Worm (Caenorhabditis elegans) whole organism, L3 larva: ENCODE results near the gene doxa-1.

Source experiments
- ZK546.5 ChIP-seq: sonication (generic microtip); optimal IDR thresholded peaks from 2 replicates; lab custom pipeline; 2017; ENCODE audit warnings: missing biosample characterization, missing genetic modification characterization
- aly-2 ChIP-seq: fragments of 150-350 bp; optimal IDR thresholded peaks from 2 replicates; lab custom pipeline; 2014; ENCODE audit warnings: missing biosample characterization, missing genetic modification characterization
- ama-1 ChIP-seq: fragments of 150-350 bp; optimal IDR thresholded peaks from 2 replicates; lab custom pipeline; 2018
- ceh-16 ChIP-seq: sonication (generic microtip); optimal IDR thresholded peaks from 2 replicates; lab custom pipeline; 2017; ENCODE audit warnings: missing biosample characterization, missing genetic modification characterization
- ceh-28 ChIP-seq: fragments of 150-350 bp; optimal IDR thresholded peaks from 2 replicates; lab custom pipeline; 2014; ENCODE audit warnings: missing biosample characterization, missing genetic modification reagents, missing genetic modification characterization
- ceh-82 ChIP-seq: fragments of 150-350 bp; optimal IDR thresholded peaks from 2 replicates; lab custom pipeline; 2014; ENCODE audit warnings: missing biosample characterization, missing genetic modification characterization
- ceh-9 ChIP-seq: sonication (generic microtip); optimal IDR thresholded peaks from 2 replicates; lab custom pipeline; 2018; ENCODE audit warnings: missing biosample characterization, missing genetic modification characterization
- daf-12 ChIP-seq: fragments of 150-350 bp; optimal IDR thresholded peaks from 2 replicates; lab custom pipeline; 2014; ENCODE audit warnings: missing biosample characterization, missing genetic modification reagents, missing genetic modification characterization
- egl-27 ChIP-seq: sonication (generic microtip); optimal IDR thresholded peaks from 4 replicates; lab custom pipeline; 2017; ENCODE audit warnings: missing biosample characterization, missing genetic modification reagents, missing genetic modification characterization
- elt-1 ChIP-seq: fragments of 150-350 bp; optimal IDR thresholded peaks from 2 replicates; lab custom pipeline; 2014; ENCODE audit warnings: missing biosample characterization, missing genetic modification characterization
- elt-2 ChIP-seq: sonication (generic microtip); optimal IDR thresholded peaks from 2 replicates; lab custom pipeline; 2016; ENCODE audit warnings: missing genetic modification reagents, mild to moderate bottlenecking, missing genetic modification characterization, missing compliant biosample characterization
- elt-3 ChIP-seq, 3 experiments: fragments of 150-350 bp in 1 of 3; sonication (generic microtip) in 2 of 3; optimal IDR thresholded peaks; 2 replicates in 2 of 3; 4 replicates in 1 of 3; lab custom pipeline; 2014 to 2017; ENCODE audit warnings: missing biosample characterization in 3 of 3, missing genetic modification characterization in 3 of 3
- eor-1 ChIP-seq, 2 experiments: fragments of 150-350 bp; optimal IDR thresholded peaks; 2 replicates each; lab custom pipeline; 2014 to 2018; ENCODE audit warnings: missing biosample characterization in 2 of 2, missing genetic modification characterization in 2 of 2
- fkh-10 ChIP-seq: sonication (generic microtip); optimal IDR thresholded peaks from 2 replicates; lab custom pipeline; 2017; ENCODE audit warnings: missing biosample characterization, missing genetic modification reagents, missing genetic modification characterization
- fos-1 ChIP-seq: fragments of 150-350 bp; optimal IDR thresholded peaks from 2 replicates; lab custom pipeline; 2014; ENCODE audit warnings: missing biosample characterization, missing genetic modification characterization
- hmg-11 ChIP-seq: sonication (generic microtip); optimal IDR thresholded peaks from 2 replicates; lab custom pipeline; 2016; ENCODE audit warnings: missing genetic modification characterization, missing compliant biosample characterization
- jun-1 ChIP-seq: fragments of 150-350 bp; optimal IDR thresholded peaks from 2 replicates; lab custom pipeline; 2014; ENCODE audit warnings: missing biosample characterization, missing genetic modification reagents, missing genetic modification characterization
- lin-15B ChIP-seq: fragments of 150-350 bp; optimal IDR thresholded peaks from 2 replicates; lab custom pipeline; 2014; ENCODE audit warnings: missing biosample characterization, missing genetic modification characterization
- lsy-12 ChIP-seq: sonication (generic microtip); optimal IDR thresholded peaks from 2 replicates; lab custom pipeline; 2016; ENCODE audit warnings: mild to moderate bottlenecking, missing genetic modification characterization, missing compliant biosample characterization
- mdl-1 ChIP-seq: fragments of 150-350 bp; optimal IDR thresholded peaks from 2 replicates; lab custom pipeline; 2014; ENCODE audit warnings: missing biosample characterization, missing genetic modification characterization
- mml-1 ChIP-seq: fragments of 150-350 bp; sonication (generic microtip); optimal IDR thresholded peaks from 3 replicates; lab custom pipeline; 2014; ENCODE audit warnings: missing biosample characterization, missing genetic modification characterization
- nfya-1 ChIP-seq: sonication (generic microtip); optimal IDR thresholded peaks from 2 replicates; lab custom pipeline; 2017; ENCODE audit warnings: missing genetic modification characterization, mild to moderate bottlenecking, missing compliant biosample characterization, antibody characterized with exemption, moderate library complexity; ENCODE audit not compliant: insufficient read depth
- nhr-12 ChIP-seq: fragments of 150-350 bp; optimal IDR thresholded peaks from 2 replicates; lab custom pipeline; 2014; ENCODE audit warnings: missing biosample characterization, missing genetic modification characterization
- nhr-25 ChIP-seq: sonication (generic microtip); optimal IDR thresholded peaks from 2 replicates; lab custom pipeline; 2017; ENCODE audit warnings: missing biosample characterization, missing genetic modification characterization
- nhr-28 ChIP-seq: fragments of 150-350 bp; optimal IDR thresholded peaks from 2 replicates; lab custom pipeline; 2014; ENCODE audit warnings: missing biosample characterization, missing genetic modification characterization
- nhr-43 ChIP-seq: sonication (generic microtip); optimal IDR thresholded peaks from 2 replicates; lab custom pipeline; 2016; ENCODE audit warnings: mild to moderate bottlenecking, missing genetic modification characterization, missing compliant biosample characterization; ENCODE audit not compliant: poor library complexity, severe bottlenecking
- nhr-67 ChIP-seq: fragments of 150-350 bp; optimal IDR thresholded peaks from 2 replicates; lab custom pipeline; 2014; ENCODE audit warnings: missing biosample characterization, missing genetic modification characterization
- nhr-76 ChIP-seq: fragments of 150-350 bp; sonication (generic microtip); optimal IDR thresholded peaks from 5 replicates; lab custom pipeline; 2014; ENCODE audit warnings: missing biosample characterization, missing genetic modification characterization
- nhr-77 ChIP-seq: fragments of 150-350 bp; optimal IDR thresholded peaks from 2 replicates; lab custom pipeline; 2014; ENCODE audit warnings: missing biosample characterization, missing genetic modification characterization
- pqm-1 ChIP-seq: fragments of 150-350 bp; optimal IDR thresholded peaks from 2 replicates; lab custom pipeline; 2017; ENCODE audit warnings: missing biosample characterization, missing genetic modification characterization, inconsistent platforms
- skn-1 ChIP-seq: fragments of 150-350 bp; optimal IDR thresholded peaks from 2 replicates; lab custom pipeline; 2014; ENCODE audit warnings: missing biosample characterization, missing genetic modification characterization
- snpc-4 ChIP-seq: fragments of 150-350 bp; optimal IDR thresholded peaks from 2 replicates; lab custom pipeline; 2014; ENCODE audit warnings: missing biosample characterization, missing genetic modification characterization
- tbx-2 ChIP-seq: sonication (generic microtip); optimal IDR thresholded peaks from 2 replicates; lab custom pipeline; 2016; ENCODE audit warnings: mild to moderate bottlenecking, missing genetic modification characterization, missing compliant biosample characterization
- unc-39 ChIP-seq: sonication (generic microtip); optimal IDR thresholded peaks from 4 replicates; lab custom pipeline; 2017; ENCODE audit warnings: missing biosample characterization, missing genetic modification characterization
- unc-62 ChIP-seq: fragments of 150-350 bp; sonication (generic microtip); optimal IDR thresholded peaks from 4 replicates; lab custom pipeline; 2014; ENCODE audit warnings: missing biosample characterization, missing genetic modification reagents, missing genetic modification characterization
- zag-1 ChIP-seq: fragments of 150-350 bp; optimal IDR thresholded peaks from 2 replicates; lab custom pipeline; 2014; ENCODE audit warnings: missing biosample characterization, missing genetic modification characterization
- ztf-11 ChIP-seq: fragments of 150-350 bp; optimal IDR thresholded peaks from 2 replicates; lab custom pipeline; 2014; ENCODE audit warnings: missing biosample characterization, missing genetic modification characterization
- ztf-4 ChIP-seq: fragments of 150-350 bp; optimal IDR thresholded peaks from 2 replicates; lab custom pipeline; 2014; ENCODE audit warnings: missing biosample characterization, missing genetic modification characterization

Gene doxa-1

DNA sequence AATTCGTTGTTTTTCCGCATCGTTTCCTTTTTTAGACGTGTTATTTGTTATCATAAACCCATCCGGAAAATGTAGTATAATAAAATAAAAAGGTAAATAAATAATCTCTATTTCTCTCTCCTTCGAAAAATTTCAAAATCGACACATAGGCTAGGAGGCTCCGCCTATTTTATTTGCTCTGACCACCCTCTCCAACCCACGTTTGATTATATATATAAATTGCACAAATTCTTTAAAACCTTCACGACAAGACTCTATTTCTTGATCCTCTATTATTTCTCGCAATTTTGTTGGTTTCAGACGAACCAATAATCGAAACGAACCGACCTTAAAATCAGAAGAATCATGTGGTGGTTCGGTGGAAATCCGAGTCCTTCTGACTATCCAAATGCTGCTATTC lies at the start of gene doxa-1:
Gene doxa-1, plus strand, starts transcription at position 301 of the 400 bp plus-strand sequence.
- TF ChIP-seq fos-1 (tag; lab: Kevin White, UChicago) = no peak
- TF ChIP-seq ZK546.5 = no peak
- no peak for TF ChIP-seq mml-1 (tag; lab: Kevin White, UChicago)
- TF ChIP-seq eor-1 (tag; optimal IDR thresholded peaks at IDR 0.05; lab: Kevin White, UChicago) = no peak
- no peak for TF ChIP-seq ceh-9 (tag; lab: Kevin White, UChicago)
- no peak for TF ChIP-seq elt-3 (tag; optimal IDR thresholded peaks at IDR 0.05; lab: Kevin White, UChicago)
- TF ChIP-seq nhr-76 (tag; lab: Kevin White, UChicago) = no peak
- TF ChIP-seq, all 47 proteins: peak for 0

DNA sequence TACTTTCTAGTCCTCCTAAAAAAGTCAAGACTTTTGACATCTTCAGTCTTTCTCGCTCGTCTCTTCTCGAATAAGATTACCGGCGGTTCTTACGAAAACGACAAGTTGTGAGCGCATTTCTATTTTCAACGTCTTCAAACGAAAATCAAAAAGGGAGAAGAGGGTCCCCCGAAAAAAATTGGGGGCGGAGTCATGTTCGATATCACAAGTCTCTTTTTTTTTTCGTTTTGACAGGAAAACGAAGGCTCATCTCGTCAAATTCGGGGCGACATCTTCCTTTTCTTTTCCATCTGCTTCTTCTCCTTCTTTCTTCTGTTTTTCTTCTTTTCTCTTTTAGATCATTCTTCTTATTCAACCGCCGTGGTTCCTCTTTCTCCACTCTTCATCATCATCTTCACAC lies 47.0 kb upstream of the doxa-1 start:
- TF ChIP-seq fkh-10 (GFP tag; lab: Kevin White, UChicago) = peak; percentile 72
- no peak for TF ChIP-seq elt-3 (tag; optimal IDR thresholded peaks at IDR 0.05; lab: Kevin White, UChicago)

DNA sequence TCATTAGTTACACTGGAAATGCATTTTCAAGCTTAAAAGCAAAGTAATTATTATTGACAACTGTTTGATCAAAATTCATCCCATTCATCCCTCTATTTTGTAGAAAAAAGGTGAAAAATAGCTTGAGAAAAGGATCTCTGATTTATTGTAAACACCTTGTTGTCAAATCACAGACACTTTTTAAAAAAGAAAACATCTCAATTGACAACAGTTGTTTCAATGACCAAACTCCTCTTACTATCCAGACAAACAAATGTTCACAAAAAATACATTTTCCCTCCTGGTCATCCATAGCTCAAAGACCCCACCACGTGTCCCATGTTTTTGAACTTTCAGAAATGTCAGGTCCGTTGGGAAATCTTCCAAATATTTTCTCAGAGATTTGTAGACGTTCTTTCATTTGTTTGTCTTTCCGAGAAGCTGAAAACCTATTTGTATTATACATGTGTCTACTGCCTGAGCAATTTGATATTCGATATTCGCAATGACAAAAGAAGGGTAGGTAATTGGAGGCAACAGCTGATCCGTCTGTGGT lies 46.2 kb upstream of the doxa-1 start, which contains the start of gene trp-1:
Gene trp-1, plus strand, starts transcription at position 485 of the 535 bp plus-strand sequence.
- TF ChIP-seq snpc-4 (tag; lab: Kevin White, UChicago) = no peak
- TF ChIP-seq ama-1 (lab: Kevin White, UChicago) = no peak
- no peak for TF ChIP-seq ztf-4 (tag; lab: Kevin White, UChicago)
- no peak for TF ChIP-seq ztf-11 (tag; lab: Kevin White, UChicago)
- TF ChIP-seq mdl-1 (tag; lab: Kevin White, UChicago) = no peak
- no peak for TF ChIP-seq hmg-11 (tag; lab: Kevin White, UChicago)
- no peak for TF ChIP-seq aly-2 (tag; lab: Kevin White, UChicago)
- TF ChIP-seq nhr-67 (tag; lab: Kevin White, UChicago) = no peak
- no peak for TF ChIP-seq jun-1 (tag; lab: Kevin White, UChicago)
- no peak for TF ChIP-seq elt-2 (tag; lab: Kevin White, UChicago)
- no peak for TF ChIP-seq daf-12 (tag; lab: Kevin White, UChicago)
- TF ChIP-seq zag-1 = no peak
- no peak for TF ChIP-seq nhr-28 (tag; lab: Kevin White, UChicago)
- TF ChIP-seq nhr-76 (tag; lab: Kevin White, UChicago) = no peak
- TF ChIP-seq elt-1 (tag; lab: Kevin White, UChicago) = no peak
- no peak for TF ChIP-seq ZK546.5
- TF ChIP-seq ceh-16 (tag; lab: Kevin White, UChicago) = no peak

ce11 chrIII:8535445-8535844 lies 45.5 kb upstream of the doxa-1 start:
- TF ChIP-seq pqm-1 (tag; lab: Kevin White, UChicago) (no peak), nhr-67 (tag; lab: Kevin White, UChicago) (no peak), nhr-43 (no peak), fos-1 (tag; lab: Kevin White, UChicago) (no peak), unc-39 (tag; lab: Kevin White, UChicago) (no peak), daf-12 (tag; lab: Kevin White, UChicago) (no peak), tbx-2 (tag; lab: Kevin White, UChicago) (no peak), nhr-28 (tag; lab: Kevin White, UChicago) (no peak), nhr-76 (tag; lab: Kevin White, UChicago) (no peak), elt-3 (tag; optimal IDR thresholded peaks at IDR 0.05; lab: Kevin White, UChicago) (no peak), hmg-11 (tag; lab: Kevin White, UChicago) (no peak), aly-2 (tag; lab: Kevin White, UChicago) (no peak), zag-1 (no peak), nhr-77 (tag; lab: Kevin White, UChicago) (no peak)

- TF ChIP-seq nhr-76 (tag; lab: Kevin White, UChicago) (no peak), ztf-4 (tag; lab: Kevin White, UChicago) (no peak), egl-27 (tag; lab: Kevin White, UChicago) (no peak), jun-1 (tag; lab: Kevin White, UChicago) (no peak), lin-15B (no peak), elt-2 (tag; lab: Kevin White, UChicago) (no peak), ceh-82 (tag; lab: Kevin White, UChicago) (no peak), ceh-28 (tag; lab: Kevin White, UChicago) (no peak), unc-62 (GFP tag; lab: Kevin White, UChicago) (no peak), snpc-4 (tag; lab: Kevin White, UChicago) (no peak), ztf-11 (tag; lab: Kevin White, UChicago) (no peak), ceh-16 (tag; lab: Kevin White, UChicago) (no peak), nhr-12 (tag; lab: Kevin White, UChicago) (no peak), nfya-1 (no peak), skn-1 (no peak), nhr-25 (tag; lab: Kevin White, UChicago) (no peak), lsy-12 (tag; lab: Kevin White, UChicago) (no peak), eor-1 (tag; optimal IDR thresholded peaks at IDR 0.05; lab: Kevin White, UChicago) (no peak)
Observed at ce11 chrIII:8545515-8545914, 35.4 kb upstream of the doxa-1 start, which contains the start of gene ZC21.6. Gene ZC21.6 (minus strand): TSS chrIII:8545615.
